Worm (Caenorhabditis elegans) whole organism, L2 larva: ENCODE measurements around the gene gcc-2.

Experiments
- C34F6.9 ChIP-seq: fragments of 150-350 bp; optimal IDR thresholded peaks from 2 replicates; lab custom pipeline; 2014; ENCODE audit warnings: missing biosample characterization, missing genetic modification characterization
- F13H6.1 ChIP-seq: sonication (generic microtip); optimal IDR thresholded peaks from 2 replicates; lab custom pipeline; 2016; ENCODE audit warnings: missing genetic modification characterization, missing compliant biosample characterization
- R02D3.7 ChIP-seq: fragments of 150-350 bp; optimal IDR thresholded peaks from 2 replicates; lab custom pipeline; 2014; ENCODE audit warnings: missing biosample characterization, missing genetic modification characterization
- Y55F3AM.14 ChIP-seq: fragments of 200-800 bp; sonication (Bioruptor generic); optimal IDR thresholded peaks from 2 replicates; lab custom pipeline; 2018; ENCODE audit warnings: mild to moderate bottlenecking, missing genetic modification characterization, missing compliant biosample characterization
- ZK546.5 ChIP-seq: sonication (generic microtip); optimal IDR thresholded peaks from 2 replicates; lab custom pipeline; 2017; ENCODE audit warnings: missing biosample characterization, missing genetic modification characterization
- aly-2 ChIP-seq: fragments of 150-350 bp; optimal IDR thresholded peaks from 2 replicates; lab custom pipeline; 2014; ENCODE audit warnings: missing biosample characterization, missing genetic modification characterization
- ama-1 ChIP-seq: fragments of 150-350 bp; optimal IDR thresholded peaks from 2 replicates; lab custom pipeline; 2018; ENCODE audit warnings: inconsistent platforms
- ceh-16 ChIP-seq: fragments of 150-350 bp; optimal IDR thresholded peaks from 2 replicates; lab custom pipeline; 2014; ENCODE audit warnings: missing biosample characterization, missing genetic modification characterization
- crh-2 ChIP-seq: sonication (generic microtip); optimal IDR thresholded peaks from 2 replicates; lab custom pipeline; 2017; ENCODE audit warnings: missing biosample characterization, missing genetic modification characterization
- elt-1 ChIP-seq: fragments of 150-350 bp; optimal IDR thresholded peaks from 2 replicates; lab custom pipeline; 2014; ENCODE audit warnings: missing biosample characterization, missing genetic modification characterization
- lin-11 ChIP-seq: fragments of 150-350 bp; sonication (generic microtip); optimal IDR thresholded peaks from 2 replicates; lab custom pipeline; 2014; ENCODE audit warnings: missing biosample characterization, missing genetic modification characterization, inconsistent platforms, mixed read lengths
- lin-39 ChIP-seq: fragments of 150-350 bp; optimal IDR thresholded peaks from 2 replicates; lab custom pipeline; 2014; ENCODE audit warnings: missing biosample characterization, missing genetic modification reagents, missing genetic modification characterization
- lsy-2 ChIP-seq, 2 experiments: fragments of 150-350 bp in 1 of 2; sonication (generic microtip) in 1 of 2; optimal IDR thresholded peaks; 2 replicates each; lab custom pipeline; 2014 to 2017; ENCODE audit warnings: missing biosample characterization in 2 of 2, missing genetic modification characterization in 2 of 2
- mab-5 ChIP-seq: fragments of 150-350 bp; optimal IDR thresholded peaks from 2 replicates; lab custom pipeline; 2014; ENCODE audit warnings: missing biosample characterization, missing genetic modification characterization
- mbf-1 ChIP-seq: sonication (generic microtip); optimal IDR thresholded peaks from 2 replicates; lab custom pipeline; 2017; ENCODE audit warnings: missing biosample characterization, missing genetic modification characterization
- mdl-1 ChIP-seq, 2 experiments: fragments of 150-350 bp in 1 of 2; sonication (generic microtip) in 1 of 2; optimal IDR thresholded peaks; 2 replicates each; lab custom pipeline; 2017; ENCODE audit warnings: missing biosample characterization in 2 of 2, missing genetic modification characterization in 2 of 2
- nhr-11 ChIP-seq: fragments of 150-350 bp; optimal IDR thresholded peaks from 2 replicates; lab custom pipeline; 2014; ENCODE audit warnings: missing biosample characterization, missing genetic modification characterization
- nhr-129 ChIP-seq: fragments of 150-350 bp; optimal IDR thresholded peaks from 2 replicates; lab custom pipeline; 2014; ENCODE audit warnings: missing biosample characterization, missing genetic modification characterization
- nhr-21 ChIP-seq: fragments of 150-350 bp; optimal IDR thresholded peaks from 2 replicates; lab custom pipeline; 2014; ENCODE audit warnings: missing biosample characterization, missing genetic modification characterization
- nhr-237 ChIP-seq: fragments of 150-350 bp; optimal IDR thresholded peaks from 2 replicates; lab custom pipeline; 2014; ENCODE audit warnings: missing biosample characterization, missing genetic modification characterization
- nhr-6 ChIP-seq: fragments of 150-350 bp; optimal IDR thresholded peaks from 2 replicates; lab custom pipeline; 2014; ENCODE audit warnings: missing biosample characterization, missing genetic modification characterization
- nhr-77 ChIP-seq: fragments of 150-350 bp; optimal IDR thresholded peaks from 2 replicates; lab custom pipeline; 2014; ENCODE audit warnings: missing biosample characterization, missing genetic modification characterization
- peb-1 ChIP-seq: fragments of 150-350 bp; optimal IDR thresholded peaks from 2 replicates; lab custom pipeline; 2014; ENCODE audit warnings: missing biosample characterization, missing genetic modification characterization
- sem-4 ChIP-seq: fragments of 150-350 bp; optimal IDR thresholded peaks from 2 replicates; lab custom pipeline; 2014; ENCODE audit warnings: missing biosample characterization, missing genetic modification reagents, missing genetic modification characterization
- sma-3 ChIP-seq: sonication (generic microtip); optimal IDR thresholded peaks from 2 replicates; lab custom pipeline; 2016; ENCODE audit warnings: missing genetic modification reagents, missing genetic modification characterization, missing compliant biosample characterization
- sma-9 ChIP-seq, 2 experiments: fragments of 150-350 bp in 1 of 2; sonication (generic microtip) in 1 of 2; optimal IDR thresholded peaks; 2 replicates each; lab custom pipeline; 2014 to 2016; ENCODE audit warnings: missing genetic modification characterization in 2 of 2, mild to moderate bottlenecking in 1 of 2, missing biosample characterization in 1 of 2, missing compliant biosample characterization in 1 of 2, missing genetic modification reagents in 1 of 2, moderate library complexity in 1 of 2
- unc-55 ChIP-seq: fragments of 150-350 bp; sonication (generic microtip); optimal IDR thresholded peaks from 3 replicates; lab custom pipeline; 2014; ENCODE audit warnings: missing biosample characterization, missing genetic modification reagents, missing genetic modification characterization
- unc-62 ChIP-seq: fragments of 150-350 bp; optimal IDR thresholded peaks from 2 replicates; lab custom pipeline; 2014; ENCODE audit warnings: missing biosample characterization, missing genetic modification reagents, missing genetic modification characterization
- ztf-1 ChIP-seq: fragments of 200-800 bp; sonication (Bioruptor generic); conservative IDR thresholded peaks from 2 replicates; pipeline ENCODE4 v1.3.6; 2022; ENCODE audit warnings: missing genetic modification characterization, missing compliant biosample characterization
- ztf-4 ChIP-seq: fragments of 150-350 bp; optimal IDR thresholded peaks from 2 replicates; lab custom pipeline; 2014; ENCODE audit warnings: missing biosample characterization, missing genetic modification characterization

gcc-2 gene

ce11 chrIII:9746665-9747064, 15.3 kb downstream of the gcc-2 start:
- TF ChIP-seq nhr-6 (tag; lab: Kevin White, UChicago) (no peak), aly-2 (tag; lab: Kevin White, UChicago) (no peak), ama-1 (lab: Kevin White, UChicago) (no peak), R02D3.7 (no peak), sem-4 (tag; lab: Kevin White, UChicago) (no peak), crh-2 (no peak), F13H6.1 (tag; lab: Kevin White, UChicago) (no peak)
- TF ChIP-seq, all 48 proteins: peak for 0

ce11 chrIII:9745333-9745897, 16.5 kb downstream of the gcc-2 start:
- no peak for TF ChIP-seq F13H6.1 (tag; lab: Kevin White, UChicago)
- TF ChIP-seq sma-3 (GFP tag; lab: Kevin White, UChicago): no peak
- TF ChIP-seq nhr-129 (tag; lab: Kevin White, UChicago): no peak
- TF ChIP-seq ceh-16 (tag; lab: Kevin White, UChicago): no peak
- no peak for TF ChIP-seq nhr-77 (tag; lab: Kevin White, UChicago)
- TF ChIP-seq lin-39 (tag; lab: Kevin White, UChicago): no peak
- TF ChIP-seq R02D3.7: no peak

DNA sequence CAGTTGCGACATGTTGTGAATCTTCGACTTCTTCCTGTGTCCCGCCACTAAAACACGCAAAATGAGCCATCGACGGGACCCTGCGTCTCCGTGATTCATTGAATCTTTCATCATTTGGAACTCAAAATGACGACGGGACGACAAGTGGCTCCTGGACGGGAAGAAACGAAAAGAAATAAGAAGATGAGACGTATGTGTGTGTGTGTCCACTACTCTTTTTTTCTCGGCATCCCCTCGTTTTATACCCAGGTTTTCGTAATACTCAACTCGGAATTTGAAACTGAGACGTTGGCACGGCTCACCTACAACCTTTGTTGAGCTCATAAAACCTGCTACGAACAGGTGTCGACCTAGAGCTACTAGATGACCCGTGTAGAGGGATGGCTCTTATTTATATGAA, 17.4 kb downstream of the gcc-2 start:
- TF ChIP-seq peb-1 (tag; lab: Kevin White, UChicago) (no peak), F13H6.1 (tag; lab: Kevin White, UChicago) (peak; percentile 72), lsy-2 (tag; optimal IDR thresholded peaks at IDR 0.05; lab: Kevin White, UChicago) (peak in 1 of 2 experiments; percentile 16), lin-11 (tag; lab: Kevin White, UChicago) (no peak), C34F6.9 (tag; lab: Kevin White, UChicago) (peak; percentile 41), sma-9 (GFP tag; optimal IDR thresholded peaks at IDR 0.05; lab: Kevin White, UChicago) (peak; percentile 10), sma-9 (tag; optimal IDR thresholded peaks at IDR 0.05; lab: Kevin White, UChicago) (no peak), nhr-129 (tag; lab: Kevin White, UChicago) (peak; percentile 59)

ce11 chrIII:9743239-9743638, 18.7 kb downstream of the gcc-2 start, which contains the start of gene T05G5.1:
TSS of gene T05G5.1 (minus strand) at chrIII:9743339.
- TF ChIP-seq ztf-1 (GFP tag; lab: Robert Waterston, UW) (no peak), elt-1 (tag; lab: Kevin White, UChicago) (no peak), nhr-6 (tag; lab: Kevin White, UChicago) (no peak), nhr-21 (tag; lab: Kevin White, UChicago) (no peak), unc-62 (GFP tag; lab: Kevin White, UChicago) (no peak), ztf-4 (tag; lab: Kevin White, UChicago) (no peak), mdl-1 (tag; optimal IDR thresholded peaks at IDR 0.05; lab: Kevin White, UChicago) (no peak), nhr-77 (tag; lab: Kevin White, UChicago) (no peak)
- TF ChIP-seq, all 48 proteins: peak for 0

DNA sequence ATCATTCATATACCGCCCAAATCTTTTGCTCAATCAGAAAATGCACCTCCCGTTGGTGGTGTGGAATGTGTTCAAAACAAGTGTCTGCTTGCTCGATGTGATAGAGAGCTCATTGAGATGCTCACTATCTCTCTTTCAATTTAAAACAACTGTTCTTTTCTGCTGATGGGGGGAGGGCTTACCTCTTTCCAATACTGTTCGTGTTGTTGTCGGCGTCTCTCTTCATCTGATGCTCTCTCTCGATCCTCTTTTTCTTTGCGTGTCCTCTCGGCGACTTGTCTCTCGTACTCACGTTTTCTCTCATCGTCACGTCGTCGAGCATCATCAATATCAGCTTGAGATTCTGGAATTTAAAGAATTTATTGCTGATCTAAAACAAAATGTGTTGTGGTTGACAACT, 20.0 kb downstream of the gcc-2 start:
- TF ChIP-seq F13H6.1 (tag; lab: Kevin White, UChicago): peak; percentile 73
- no peak for TF ChIP-seq mbf-1 (tag; lab: Kevin White, UChicago)
- TF ChIP-seq sem-4 (tag; lab: Kevin White, UChicago): no peak
- TF ChIP-seq aly-2 (tag; lab: Kevin White, UChicago): no peak
- no peak for TF ChIP-seq ztf-1 (GFP tag; lab: Robert Waterston, UW)
- no peak for TF ChIP-seq ZK546.5 (tag; lab: Kevin White, UChicago)
- TF ChIP-seq unc-62 (GFP tag; lab: Kevin White, UChicago): no peak
- TF ChIP-seq lsy-2 (tag; optimal IDR thresholded peaks at IDR 0.05; lab: Kevin White, UChicago): peak in 1 of 2 experiments; percentile 33
- peak; percentile 48 for TF ChIP-seq C34F6.9 (tag; lab: Kevin White, UChicago)
- peak; percentile 50 for TF ChIP-seq sma-9 (GFP tag; optimal IDR thresholded peaks at IDR 0.05; lab: Kevin White, UChicago)
- TF ChIP-seq sma-9 (tag; optimal IDR thresholded peaks at IDR 0.05; lab: Kevin White, UChicago): no peak
- TF ChIP-seq Y55F3AM.14 (GFP tag; lab: Kevin White, UChicago): no peak
- no peak for TF ChIP-seq ama-1 (lab: Kevin White, UChicago)
- TF ChIP-seq nhr-129 (tag; lab: Kevin White, UChicago): peak; percentile 31

ce11 chrIII:9740663-9741062, 21.3 kb downstream of the gcc-2 start:
- TF ChIP-seq unc-55 (GFP tag; lab: Kevin White, UChicago) (no peak), peb-1 (tag; lab: Kevin White, UChicago) (no peak), nhr-129 (tag; lab: Kevin White, UChicago) (no peak), lsy-2 (tag; optimal IDR thresholded peaks at IDR 0.05; lab: Kevin White, UChicago) (peak in 1 of 2 experiments; percentile 28), mab-5 (no peak), nhr-237 (tag; lab: Kevin White, UChicago) (no peak), nhr-11 (no peak), sma-3 (GFP tag; lab: Kevin White, UChicago) (no peak), ama-1 (lab: Kevin White, UChicago) (no peak)
